Worm (Caenorhabditis elegans) whole organism, young adult: ENCODE measurements around the gene best-14.

Experiments used
- C17E4.6 ChIP-seq: fragments of 200-800 bp; sonication (Bioruptor generic); IDR thresholded peaks from 2 replicates; pipeline ENCODE4 v1.3.6; 2022; ENCODE audit warnings: missing genetic modification reagents, missing genetic modification characterization, missing compliant biosample characterization
- D2030.7 ChIP-seq: fragments of 200-800 bp; sonication (Bioruptor generic); IDR thresholded peaks from 2 replicates; pipeline ENCODE4 v1.3.6; 2022; ENCODE audit warnings: missing genetic modification reagents, missing genetic modification characterization, missing compliant biosample characterization
- F23B12.7 ChIP-seq: sonication (generic microtip); optimal IDR thresholded peaks from 2 replicates; lab custom pipeline; 2017; ENCODE audit warnings: missing genetic modification characterization, mild to moderate bottlenecking, missing compliant biosample characterization, antibody characterized with exemption, moderate library complexity; ENCODE audit not compliant: insufficient read depth
- F33H1.4 ChIP-seq: fragments of 200-800 bp; sonication (Bioruptor generic); IDR thresholded peaks from 2 replicates; pipeline ENCODE4 v1.3.6; 2022; ENCODE audit warnings: missing genetic modification reagents, missing genetic modification characterization, missing compliant biosample characterization
- F49E8.2 ChIP-seq: sonication (generic microtip); optimal IDR thresholded peaks from 3 replicates; lab custom pipeline; 2017; ENCODE audit warnings: missing genetic modification characterization, mild to moderate bottlenecking, missing compliant biosample characterization, antibody characterized with exemption, moderate library complexity; ENCODE audit not compliant: insufficient read depth
- F52B5.7 ChIP-seq: sonication (generic microtip); optimal IDR thresholded peaks from 2 replicates; lab custom pipeline; 2016; ENCODE audit warnings: mild to moderate bottlenecking, missing genetic modification characterization, missing compliant biosample characterization
- F57C9.4 ChIP-seq: sonication (generic microtip); optimal IDR thresholded peaks from 2 replicates; lab custom pipeline; 2017; ENCODE audit warnings: mild to moderate bottlenecking, missing genetic modification characterization, missing compliant biosample characterization
- K11D2.4 ChIP-seq: fragments of 200-800 bp; sonication (Bioruptor generic); IDR thresholded peaks from 2 replicates; pipeline ENCODE4 v1.3.6; 2022; ENCODE audit warnings: missing genetic modification reagents, missing genetic modification characterization, missing compliant biosample characterization
- K12H6.12 ChIP-seq: fragments of 200-800 bp; sonication (Bioruptor generic); optimal IDR thresholded peaks from 2 replicates; lab custom pipeline; 2018; ENCODE audit warnings: mild to moderate bottlenecking, missing genetic modification characterization, missing compliant biosample characterization
- T26A5.8 ChIP-seq: sonication (generic microtip); optimal IDR thresholded peaks from 2 replicates; lab custom pipeline; 2016; ENCODE audit warnings: missing genetic modification characterization, missing compliant biosample characterization
- Y53G8AR.9 ChIP-seq: fragments of 200-800 bp; sonication (Bioruptor generic); conservative IDR thresholded peaks from 2 replicates; pipeline ENCODE4 v1.3.6; 2022; ENCODE audit warnings: missing genetic modification reagents, missing genetic modification characterization, missing compliant biosample characterization
- Y56A3A.18 ChIP-seq: fragments of 200-800 bp; sonication (Bioruptor generic); IDR thresholded peaks from 2 replicates; pipeline ENCODE4 v1.3.6; 2022; ENCODE audit warnings: missing genetic modification reagents, missing genetic modification characterization, missing compliant biosample characterization
- ama-1 ChIP-seq, 3 experiments: fragments of 150-350 bp in 1 of 3; sonication (generic microtip) in 2 of 3; optimal IDR thresholded peaks; 2 replicates each; lab custom pipeline; 2014 to 2018; ENCODE audit warnings: missing biosample characterization in 2 of 3, missing genetic modification characterization in 2 of 3, missing genetic modification reagents in 2 of 3
- atf-7 ChIP-seq: sonication (generic microtip); optimal IDR thresholded peaks from 2 replicates; lab custom pipeline; 2017; ENCODE audit warnings: mild to moderate bottlenecking, missing genetic modification characterization, missing compliant biosample characterization
- cebp-1 ChIP-seq, 2 experiments: fragments of 200-800 bp in 1 of 2; sonication (Bioruptor generic) in 1 of 2; sonication (generic microtip) in 1 of 2; IDR thresholded peaks in 1 of 2; optimal IDR thresholded peaks in 1 of 2; 2 replicates each; pipeline versions ENCODE4 v1.3.6 to Lab custom; 2017 to 2022; ENCODE audit warnings: missing compliant biosample characterization in 2 of 2, missing genetic modification characterization in 2 of 2, mild to moderate bottlenecking in 1 of 2, missing genetic modification reagents in 1 of 2, moderate library complexity in 1 of 2
- ceh-100 ChIP-seq: fragments of 200-800 bp; sonication (Bioruptor generic); IDR thresholded peaks from 2 replicates; pipeline ENCODE4 v1.3.6; 2022; ENCODE audit warnings: missing genetic modification reagents, missing genetic modification characterization, missing compliant biosample characterization
- ceh-40 ChIP-seq: fragments of 200-800 bp; sonication (Bioruptor generic); IDR thresholded peaks from 2 replicates; pipeline ENCODE4 v1.3.6; 2022; ENCODE audit warnings: missing genetic modification characterization, missing compliant biosample characterization
- die-1 ChIP-seq: sonication (generic microtip); optimal IDR thresholded peaks from 2 replicates; lab custom pipeline; 2016; ENCODE audit warnings: missing genotype, mild to moderate bottlenecking, missing genetic modification characterization, missing compliant biosample characterization
- dpl-1 ChIP-seq: fragments of 150-350 bp; optimal IDR thresholded peaks from 2 replicates; lab custom pipeline; 2014; ENCODE audit warnings: missing biosample characterization, missing genetic modification reagents, missing genetic modification characterization
- him-1 ChIP-seq: sonication (generic microtip); optimal IDR thresholded peaks from 2 replicates; lab custom pipeline; 2016; ENCODE audit warnings: missing genotype, missing genetic modification reagents, missing genetic modification characterization, missing compliant biosample characterization
- hlh-26 ChIP-seq: fragments of 200-800 bp; sonication (Bioruptor generic); conservative IDR thresholded peaks from 2 replicates; pipeline ENCODE4 v1.3.6; 2022; ENCODE audit warnings: missing genetic modification reagents, missing genetic modification characterization, missing compliant biosample characterization
- hmg-1.2 ChIP-seq: fragments of 200-800 bp; sonication (Bioruptor generic); IDR thresholded peaks from 2 replicates; pipeline ENCODE4 v1.3.6; 2022; ENCODE audit warnings: missing genetic modification reagents, missing genetic modification characterization, missing compliant biosample characterization
- hmg-20 ChIP-seq: fragments of 200-800 bp; sonication (Bioruptor generic); IDR thresholded peaks from 2 replicates; pipeline ENCODE4 v1.3.6; 2022; ENCODE audit warnings: missing genetic modification reagents, missing genetic modification characterization, missing compliant biosample characterization
- hrde-1 ChIP-seq: sonication (generic microtip); optimal IDR thresholded peaks from 2 replicates; lab custom pipeline; 2016; ENCODE audit warnings: missing genetic modification characterization, mild to moderate bottlenecking, missing compliant biosample characterization, moderate library complexity, missing genotype, missing genetic modification reagents, borderline replicate concordance
- hsf-1 ChIP-seq: fragments of 200-800 bp; sonication (Bioruptor generic); IDR thresholded peaks from 2 replicates; pipeline ENCODE4 v1.3.6; 2022; ENCODE audit warnings: missing genetic modification reagents, missing genetic modification characterization, missing compliant biosample characterization
- lag-1 ChIP-seq: fragments of 200-800 bp; sonication (Bioruptor generic); IDR thresholded peaks from 2 replicates; pipeline ENCODE4 v1.3.6; 2022; ENCODE audit warnings: missing genetic modification reagents, missing genetic modification characterization, missing compliant biosample characterization
- madf-6 ChIP-seq: fragments of 200-800 bp; sonication (Bioruptor generic); IDR thresholded peaks from 2 replicates; pipeline ENCODE4 v1.3.6; 2022; ENCODE audit warnings: missing genetic modification reagents, missing genetic modification characterization, missing compliant biosample characterization
- mcd-1 ChIP-seq: fragments of 200-800 bp; sonication (Bioruptor generic); IDR thresholded peaks from 2 replicates; pipeline ENCODE4 v1.3.6; 2022; ENCODE audit warnings: missing genetic modification reagents, missing genetic modification characterization, missing compliant biosample characterization
- mel-28 ChIP-seq: sonication (generic microtip); optimal IDR thresholded peaks from 2 replicates; lab custom pipeline; 2016; ENCODE audit warnings: borderline replicate concordance, mild to moderate bottlenecking, missing genetic modification characterization, missing compliant biosample characterization
- nfya-1 ChIP-seq: sonication (generic microtip); optimal IDR thresholded peaks from 2 replicates; lab custom pipeline; 2017; ENCODE audit warnings: antibody characterized with exemption, missing compliant biosample characterization, missing genetic modification characterization, borderline replicate concordance; ENCODE audit not compliant: insufficient read depth
- nfyb-1 ChIP-seq: fragments of 200-800 bp; sonication (Bioruptor generic); IDR thresholded peaks from 2 replicates; pipeline ENCODE4 v1.3.6; 2022; ENCODE audit warnings: missing genetic modification reagents, missing genetic modification characterization, missing compliant biosample characterization
- nhr-80 ChIP-seq: sonication (generic microtip); optimal IDR thresholded peaks from 2 replicates; lab custom pipeline; 2016; ENCODE audit warnings: missing genetic modification characterization, missing compliant biosample characterization
- pha-4 ChIP-seq: fragments of 150-350 bp; sonication (generic microtip); optimal IDR thresholded peaks from 2 replicates; lab custom pipeline; 2014; ENCODE audit warnings: missing biosample characterization, missing genetic modification reagents, missing genetic modification characterization
- rcor-1 ChIP-seq: fragments of 200-800 bp; sonication (Bioruptor generic); IDR thresholded peaks from 2 replicates; pipeline ENCODE4 v1.3.6; 2022; ENCODE audit warnings: missing genetic modification reagents, missing genetic modification characterization, missing compliant biosample characterization
- repo-1 ChIP-seq: sonication (generic microtip); optimal IDR thresholded peaks from 2 replicates; lab custom pipeline; 2017; ENCODE audit warnings: mild to moderate bottlenecking, missing genetic modification characterization, missing compliant biosample characterization
- rpc-1 ChIP-seq, 2 experiments: fragments of 150-350 bp in 1 of 2; sonication (generic microtip) in 1 of 2; optimal IDR thresholded peaks; 2 replicates each; lab custom pipeline; 2014 to 2018; ENCODE audit warnings: missing biosample characterization in 1 of 2, missing genetic modification characterization in 1 of 2, missing genetic modification reagents in 1 of 2, missing genotype in 1 of 2
- sea-2 ChIP-seq: fragments of 200-800 bp; sonication (Bioruptor generic); IDR thresholded peaks from 2 replicates; pipeline ENCODE4 v1.3.6; 2022; ENCODE audit warnings: missing genetic modification characterization, missing compliant biosample characterization
- snpc-3.4 ChIP-seq: sonication (generic microtip); optimal IDR thresholded peaks from 2 replicates; lab custom pipeline; 2017; ENCODE audit warnings: missing genetic modification characterization, mild to moderate bottlenecking, missing compliant biosample characterization, antibody characterized with exemption, moderate library complexity, missing genotype, missing genetic modification reagents
- snpc-4 ChIP-seq, 5 experiments: fragments of 150-350 bp in 1 of 5; sonication (generic microtip) in 4 of 5; optimal IDR thresholded peaks; 2 replicates each; lab custom pipeline; 2014 to 2018; ENCODE audit warnings: missing genetic modification characterization in 5 of 5, missing biosample characterization in 3 of 5, antibody characterized with exemption in 2 of 5, mild to moderate bottlenecking in 2 of 5, missing compliant biosample characterization in 2 of 5, missing genotype in 2 of 5, moderate library complexity in 2 of 5, missing genetic modification reagents in 1 of 5
- somi-1 ChIP-seq: fragments of 200-800 bp; sonication (Bioruptor generic); optimal IDR thresholded peaks from 2 replicates; lab custom pipeline; 2018; ENCODE audit warnings: mild to moderate bottlenecking, missing genetic modification characterization, missing compliant biosample characterization
- tbx-9 ChIP-seq: sonication (generic microtip); optimal IDR thresholded peaks from 2 replicates; lab custom pipeline; 2016; ENCODE audit warnings: borderline replicate concordance, missing genetic modification characterization, inconsistent platforms, missing compliant biosample characterization
- unc-130 ChIP-seq: sonication (generic microtip); optimal IDR thresholded peaks from 2 replicates; lab custom pipeline; 2016; ENCODE audit warnings: missing genetic modification reagents, missing genetic modification characterization, missing compliant biosample characterization
- zfh-2 ChIP-seq: fragments of 200-800 bp; sonication (Bioruptor generic); conservative IDR thresholded peaks from 2 replicates; pipeline ENCODE4 v1.3.6; 2022; ENCODE audit warnings: missing genetic modification reagents, missing genetic modification characterization, missing compliant biosample characterization
- ztf-22 ChIP-seq: fragments of 200-800 bp; sonication (Bioruptor generic); optimal IDR thresholded peaks from 2 replicates; lab custom pipeline; 2018; ENCODE audit warnings: mild to moderate bottlenecking, missing genetic modification characterization, moderate library complexity, missing compliant biosample characterization

Gene best-14

ce11 chrV:10532725-10533124 is 25.1 kb upstream of the best-14 start, which contains the start of gene txt-10:
TSS of gene txt-10 (minus strand) at chrV:10532825.
- TF ChIP-seq hrde-1 (peak; percentile 7), madf-6 (GFP tag; lab: Robert Waterston, UW) (no peak)

- TF ChIP-seq F23B12.7 (tag; lab: Kevin White, UChicago) (no peak), dpl-1 (GFP tag; lab: Kevin White, UChicago) (no peak), C17E4.6 (GFP tag; lab: Robert Waterston, UW) (no peak), hmg-20 (GFP tag; lab: Robert Waterston, UW) (no peak), zfh-2 (no peak), F52B5.7 (tag; lab: Kevin White, UChicago) (no peak), cebp-1 (GFP tag; IDR thresholded peaks at IDR 0.05; lab: Robert Waterston, UW) (no peak), cebp-1 (tag; optimal IDR thresholded peaks at IDR 0.05; lab: Kevin White, UChicago) (peak; percentile 49), repo-1 (tag; lab: Kevin White, UChicago) (no peak), hmg-1.2 (peak; percentile 49; the same call in 1 of the 2 replicates), hrde-1 (no peak), tbx-9 (tag; lab: Kevin White, UChicago) (no peak), F57C9.4 (tag; lab: Kevin White, UChicago) (no peak), ama-1 (optimal IDR thresholded peaks at IDR 0.05; lab: Kevin White, UChicago) (peak; percentile 19), ama-1 (GFP tag; optimal IDR thresholded peaks at IDR 0.05; lab: Kevin White, UChicago) (no peak), nhr-80 (tag; lab: Kevin White, UChicago) (peak; percentile 46), T26A5.8 (no peak), snpc-4 (GFP tag; optimal IDR thresholded peaks at IDR 0.05; lab: Kevin White, UChicago) (no peak), snpc-4 (tag; optimal IDR thresholded peaks at IDR 0.05; lab: Kevin White, UChicago) (no peak), D2030.7 (GFP tag; lab: Robert Waterston, UW) (no peak), mel-28 (tag; lab: Kevin White, UChicago) (no peak), lag-1 (no peak), sea-2 (GFP tag; lab: Robert Waterston, UW) (no peak), nfyb-1 (GFP tag; lab: Robert Waterston, UW) (0 out of 2 replicates have a peak, but pooled peaks have one; percentile 49), F33H1.4 (no peak), F49E8.2 (tag; lab: Kevin White, UChicago) (no peak), him-1 (tag; lab: Kevin White, UChicago) (no peak), unc-130 (GFP tag; lab: Kevin White, UChicago) (no peak), K11D2.4 (GFP tag; lab: Robert Waterston, UW) (no peak), K12H6.12 (tag; lab: Kevin White, UChicago) (no peak), hlh-26 (GFP tag; lab: Robert Waterston, UW) (no peak), die-1 (tag; lab: Kevin White, UChicago) (no peak), atf-7 (tag; lab: Kevin White, UChicago) (peak; percentile 39), snpc-3.4 (tag; lab: Kevin White, UChicago) (no peak), pha-4 (tag; lab: Kevin White, UChicago) (no peak), ceh-40 (GFP tag; lab: Robert Waterston, UW) (no peak), Y56A3A.18 (GFP tag; lab: Robert Waterston, UW) (no peak), mcd-1 (GFP tag; lab: Robert Waterston, UW) (peak; percentile 27; the same call in 1 of the 2 replicates), rpc-1 (optimal IDR thresholded peaks at IDR 0.05; lab: Kevin White, UChicago) (no peak), rpc-1 (tag; optimal IDR thresholded peaks at IDR 0.05; lab: Kevin White, UChicago) (no peak), somi-1 (GFP tag; lab: Kevin White, UChicago) (no peak), nfya-1 (tag; lab: Kevin White, UChicago) (no peak), rcor-1 (GFP tag; lab: Robert Waterston, UW) (no peak), ztf-22 (no peak), hsf-1 (no peak), Y53G8AR.9 (GFP tag; lab: Robert Waterston, UW) (no peak), ceh-100 (GFP tag; lab: Robert Waterston, UW) (no peak), madf-6 (GFP tag; lab: Robert Waterston, UW) (peak; percentile 13; the same call in 1 of the 2 replicates)
These were observed 22.5 kb upstream of the best-14 start for ce11 chrV:10535325-10535724.
